Worm (Caenorhabditis elegans) whole organism, mixed stage, embryonic: Measurements from ENCODE around the gene nhr-142.
A peak's percentile ranks its signal among the peaks of the same experiment; 100 is the strongest.

Source experiments
- M03D4.4 ChIP-seq: sonication (generic microtip); optimal IDR thresholded peaks from 2 replicates; lab custom pipeline; 2017; ENCODE audit warnings: mild to moderate bottlenecking, missing genetic modification characterization, missing compliant biosample characterization
- bed-3 ChIP-seq: fragments of 200-800 bp; sonication (Bioruptor generic); optimal IDR thresholded peaks from 3 replicates; lab custom pipeline; 2018; ENCODE audit warnings: mild to moderate bottlenecking, missing genetic modification characterization, moderate library complexity, missing compliant biosample characterization
- blmp-1 ChIP-seq: fragments of 150-350 bp; optimal IDR thresholded peaks from 2 replicates; lab custom pipeline; 2014; ENCODE audit warnings: missing biosample characterization, missing genetic modification characterization
- ceh-39 ChIP-seq: fragments of 150-350 bp; optimal IDR thresholded peaks from 2 replicates; lab custom pipeline; 2014; ENCODE audit warnings: missing biosample characterization, missing genetic modification characterization
- ceh-43 ChIP-seq: fragments of 200-800 bp; sonication (Bioruptor generic); optimal IDR thresholded peaks from 2 replicates; lab custom pipeline; 2018; ENCODE audit warnings: mild to moderate bottlenecking, missing genetic modification characterization, moderate library complexity, missing compliant biosample characterization
- ceh-83 ChIP-seq: fragments of 200-800 bp; sonication (Bioruptor generic); optimal IDR thresholded peaks from 2 replicates; lab custom pipeline; 2018; ENCODE audit warnings: mild to moderate bottlenecking, missing genetic modification characterization, missing compliant biosample characterization
- ces-1 ChIP-seq: fragments of 150-350 bp; optimal IDR thresholded peaks from 2 replicates; lab custom pipeline; 2014; ENCODE audit warnings: missing biosample characterization, missing genetic modification reagents, missing genetic modification characterization
- cnd-1 ChIP-seq: fragments of 200-800 bp; sonication (Bioruptor generic); optimal IDR thresholded peaks from 2 replicates; lab custom pipeline; 2018; ENCODE audit warnings: mild to moderate bottlenecking, missing genetic modification characterization, missing compliant biosample characterization
- drap-1 ChIP-seq: fragments of 200-800 bp; sonication (Bioruptor generic); optimal IDR thresholded peaks from 3 replicates; lab custom pipeline; 2018; ENCODE audit warnings: mild to moderate bottlenecking, missing genetic modification characterization, missing compliant biosample characterization
- elt-1 ChIP-seq: sonication (generic microtip); optimal IDR thresholded peaks from 2 replicates; lab custom pipeline; 2017; ENCODE audit warnings: missing genetic modification characterization, mild to moderate bottlenecking, missing compliant biosample characterization, antibody characterized with exemption, moderate library complexity, borderline replicate concordance; ENCODE audit not compliant: insufficient read depth
- elt-3 ChIP-seq: fragments of 150-350 bp; optimal IDR thresholded peaks from 2 replicates; lab custom pipeline; 2014; ENCODE audit warnings: missing biosample characterization, missing genetic modification characterization
- flh-1 ChIP-seq: fragments of 200-800 bp; sonication (Bioruptor generic); optimal IDR thresholded peaks from 2 replicates; lab custom pipeline; 2018; ENCODE audit warnings: mild to moderate bottlenecking, missing genetic modification characterization, moderate library complexity, missing compliant biosample characterization
- ham-2 ChIP-seq: fragments of 200-800 bp; sonication (Bioruptor generic); optimal IDR thresholded peaks from 2 replicates; lab custom pipeline; 2018; ENCODE audit warnings: mild to moderate bottlenecking, missing genetic modification characterization, missing compliant biosample characterization
- hlh-1 ChIP-seq: fragments of 150-350 bp; optimal IDR thresholded peaks from 2 replicates; lab custom pipeline; 2014; ENCODE audit warnings: missing biosample characterization, missing genetic modification reagents, missing genetic modification characterization
- lin-13 ChIP-seq: fragments of 150-350 bp; optimal IDR thresholded peaks from 2 replicates; lab custom pipeline; 2014; ENCODE audit warnings: missing biosample characterization, missing genetic modification characterization
- lin-32 ChIP-seq: fragments of 200-800 bp; sonication (Bioruptor generic); optimal IDR thresholded peaks from 2 replicates; lab custom pipeline; 2018; ENCODE audit warnings: mild to moderate bottlenecking, missing genetic modification characterization, missing compliant biosample characterization
- lsy-2 ChIP-seq: fragments of 150-350 bp; optimal IDR thresholded peaks from 2 replicates; lab custom pipeline; 2014; ENCODE audit warnings: missing biosample characterization, missing genetic modification characterization
- mab-5 ChIP-seq: fragments of 150-350 bp; optimal IDR thresholded peaks from 2 replicates; lab custom pipeline; 2014; ENCODE audit warnings: missing biosample characterization, missing genetic modification characterization
- mep-1 ChIP-seq: fragments of 150-350 bp; optimal IDR thresholded peaks from 2 replicates; lab custom pipeline; 2017; ENCODE audit warnings: missing biosample characterization, missing genetic modification reagents, missing genetic modification characterization, inconsistent platforms
- mls-2 ChIP-seq: sonication (generic microtip); optimal IDR thresholded peaks from 2 replicates; lab custom pipeline; 2016; ENCODE audit warnings: mild to moderate bottlenecking, missing genetic modification characterization, moderate library complexity, missing compliant biosample characterization
- nhr-12 ChIP-seq: fragments of 150-350 bp; optimal IDR thresholded peaks from 2 replicates; lab custom pipeline; 2014; ENCODE audit warnings: missing biosample characterization, missing genetic modification characterization
- nhr-2 ChIP-seq: fragments of 150-350 bp; optimal IDR thresholded peaks from 2 replicates; lab custom pipeline; 2014; ENCODE audit warnings: missing biosample characterization, missing genetic modification characterization
- nhr-237 ChIP-seq: fragments of 150-350 bp; optimal IDR thresholded peaks from 2 replicates; lab custom pipeline; 2014; ENCODE audit warnings: missing biosample characterization, missing genetic modification characterization
- nhr-28 ChIP-seq: fragments of 150-350 bp; optimal IDR thresholded peaks from 2 replicates; lab custom pipeline; 2014; ENCODE audit warnings: missing biosample characterization, missing genetic modification characterization
- nhr-76 ChIP-seq: sonication (generic microtip); optimal IDR thresholded peaks from 2 replicates; lab custom pipeline; 2017; ENCODE audit warnings: missing biosample characterization, missing genetic modification characterization
- pha-4 ChIP-seq: fragments of 150-350 bp; optimal IDR thresholded peaks from 2 replicates; lab custom pipeline; 2018; ENCODE audit warnings: missing biosample characterization, missing genetic modification reagents, missing genetic modification characterization
- sem-2 ChIP-seq: fragments of 200-800 bp; sonication (Bioruptor generic); optimal IDR thresholded peaks from 2 replicates; lab custom pipeline; 2018; ENCODE audit warnings: mild to moderate bottlenecking, missing genetic modification characterization, missing compliant biosample characterization
- snpc-4 ChIP-seq: fragments of 150-350 bp; optimal IDR thresholded peaks from 2 replicates; lab custom pipeline; 2014; ENCODE audit warnings: missing biosample characterization, missing genetic modification characterization
- sptf-1 ChIP-seq: sonication (generic microtip); optimal IDR thresholded peaks from 2 replicates; lab custom pipeline; 2017; ENCODE audit warnings: mild to moderate bottlenecking, missing genetic modification characterization, moderate library complexity, missing compliant biosample characterization
- tbx-8 ChIP-seq: fragments of 200-800 bp; sonication (Bioruptor generic); optimal IDR thresholded peaks from 2 replicates; lab custom pipeline; 2018; ENCODE audit warnings: mild to moderate bottlenecking, missing genetic modification characterization, moderate library complexity, missing compliant biosample characterization
- unc-120 ChIP-seq: sonication (generic microtip); optimal IDR thresholded peaks from 2 replicates; lab custom pipeline; 2017; ENCODE audit warnings: missing genetic modification characterization, missing compliant biosample characterization; ENCODE audit not compliant: poor library complexity, severe bottlenecking
- unc-39 ChIP-seq: fragments of 150-350 bp; optimal IDR thresholded peaks from 2 replicates; lab custom pipeline; 2014; ENCODE audit warnings: missing biosample characterization, missing genetic modification characterization
- unc-62 ChIP-seq: fragments of 150-350 bp; optimal IDR thresholded peaks from 2 replicates; lab custom pipeline; 2014; ENCODE audit warnings: missing biosample characterization, missing genetic modification reagents, missing genetic modification characterization
- zip-8 ChIP-seq: fragments of 150-350 bp; optimal IDR thresholded peaks from 2 replicates; lab custom pipeline; 2014; ENCODE audit warnings: missing biosample characterization, missing genetic modification characterization
- ztf-11 ChIP-seq: fragments of 150-350 bp; optimal IDR thresholded peaks from 2 replicates; lab custom pipeline; 2014; ENCODE audit warnings: missing biosample characterization, missing genetic modification characterization

Gene nhr-142

ce11 chrV:5790497-5791280 lies at the start of gene nhr-142, which contains the start of gene F44E7.9:
Gene nhr-142 (minus strand): TSS chrV:5790553.
Gene F44E7.9 (plus strand): TSS chrV:5791230.
- TF ChIP-seq pha-4 (tag; lab: Kevin White, UChicago) (peak; percentile 36), bed-3 (peak; percentile 23), cnd-1 (tag; lab: Kevin White, UChicago) (peak; percentile 4), ham-2 (no peak), drap-1 (GFP tag; lab: Kevin White, UChicago) (peak; percentile 71), nhr-76 (tag; lab: Kevin White, UChicago) (no peak), unc-120 (tag; lab: Kevin White, UChicago) (peak; percentile 37), ceh-83 (GFP tag; lab: Kevin White, UChicago) (no peak), mep-1 (peak; percentile 80), M03D4.4 (peak; percentile 50), zip-8 (no peak), unc-62 (GFP tag; lab: Kevin White, UChicago) (peak; percentile 29), sptf-1 (tag; lab: Kevin White, UChicago) (peak; percentile 77), unc-39 (tag; lab: Kevin White, UChicago) (no peak), nhr-2 (tag; lab: Kevin White, UChicago) (no peak), tbx-8 (GFP tag; lab: Kevin White, UChicago) (no peak), nhr-28 (tag; lab: Kevin White, UChicago) (no peak), nhr-237 (tag; lab: Kevin White, UChicago) (peak; percentile 47), elt-1 (tag; lab: Kevin White, UChicago) (no peak), elt-3 (tag; lab: Kevin White, UChicago) (no peak), mls-2 (tag; lab: Kevin White, UChicago) (no peak), ces-1 (peak; percentile 49), mab-5 (tag; lab: Kevin White, UChicago) (no peak), blmp-1 (tag; lab: Kevin White, UChicago) (no peak), ceh-39 (tag; lab: Kevin White, UChicago) (no peak), flh-1 (GFP tag; lab: Kevin White, UChicago) (no peak), lin-32 (no peak), lsy-2 (tag; lab: Kevin White, UChicago) (peak; percentile 72), hlh-1 (no peak), sem-2 (GFP tag; lab: Kevin White, UChicago) (no peak), ztf-11 (no peak), lin-13 (tag; lab: Kevin White, UChicago) (peak; percentile 83), snpc-4 (tag; lab: Kevin White, UChicago) (no peak), ceh-43 (peak; percentile 16), nhr-12 (no peak)

ce11 chrV:5838576-5839366 lies 48.4 kb upstream of the nhr-142 start, which contains the start of gene F26F12.2:
Gene F26F12.2 (minus strand): TSS chrV:5838613.
- TF ChIP-seq cnd-1 (tag; lab: Kevin White, UChicago) (no peak), nhr-2 (tag; lab: Kevin White, UChicago) (no peak), drap-1 (GFP tag; lab: Kevin White, UChicago) (no peak)

ce11 chrV:5836616-5836982 lies 46.2 kb upstream of the nhr-142 start, which contains the start of gene col-140:
Gene col-140 (minus strand): TSS chrV:5836834.
- TF ChIP-seq ceh-39 (tag; lab: Kevin White, UChicago) (no peak), ces-1 (no peak), M03D4.4 (no peak), mep-1 (no peak), snpc-4 (tag; lab: Kevin White, UChicago) (no peak), ceh-43 (no peak), nhr-76 (tag; lab: Kevin White, UChicago) (no peak), zip-8 (no peak), unc-39 (tag; lab: Kevin White, UChicago) (no peak), flh-1 (GFP tag; lab: Kevin White, UChicago) (no peak), lin-32 (no peak), nhr-2 (tag; lab: Kevin White, UChicago) (no peak), elt-1 (tag; lab: Kevin White, UChicago) (no peak), unc-62 (GFP tag; lab: Kevin White, UChicago) (no peak), blmp-1 (tag; lab: Kevin White, UChicago) (no peak)
